Worm (Caenorhabditis elegans): ENCODE results near the gene cest-28.
A peak's percentile ranks its signal among the peaks of the same experiment; 100 is the strongest.

DNA sequence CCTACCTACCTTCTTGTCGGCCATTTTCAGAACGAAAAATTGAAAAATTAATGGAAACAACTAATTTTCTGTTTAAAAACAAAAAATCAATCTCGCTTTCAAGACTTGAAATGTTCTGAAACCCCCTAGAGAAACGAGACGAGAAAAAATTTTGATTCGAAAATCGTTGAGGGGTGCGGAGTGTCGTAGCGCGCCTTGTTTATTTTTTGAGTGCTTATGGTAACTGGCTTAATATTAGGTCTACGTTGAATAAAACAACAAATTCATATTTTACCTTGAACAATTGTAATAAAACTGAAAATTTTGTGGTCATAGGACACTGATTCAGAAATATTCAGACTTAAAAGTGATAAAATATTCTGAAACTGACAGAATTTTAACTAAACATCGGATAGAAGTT lies 40.8 kb downstream of the cest-28 start, which contains the start of gene sna-1:
- TF ChIP-seq nhr-77 (tag; optimal IDR thresholded peaks at IDR 0.05) (no peak), mab-9 (GFP tag; IDR thresholded peaks at IDR 0.05) (no peak), sptf-1 (tag; optimal IDR thresholded peaks at IDR 0.05) (no peak), nhr-11 (tag; optimal IDR thresholded peaks at IDR 0.05) (no peak), ceh-82 (tag; optimal IDR thresholded peaks at IDR 0.05) (no peak), dpl-1 (GFP tag; optimal IDR thresholded peaks at IDR 0.05) (peak in 1 of 3 experiments; percentile 24), nhr-12 (tag; optimal IDR thresholded peaks at IDR 0.05) (no peak), elt-2 (tag; optimal IDR thresholded peaks at IDR 0.05) (no peak), pqm-1 (tag; optimal IDR thresholded peaks at IDR 0.05) (no peak), nhr-20 (tag; optimal IDR thresholded peaks at IDR 0.05) (no peak), tlp-1 (tag; optimal IDR thresholded peaks at IDR 0.05) (no peak), tbx-2 (tag; optimal IDR thresholded peaks at IDR 0.05) (no peak), aly-2 (tag; optimal IDR thresholded peaks at IDR 0.05) (no peak), zag-1 (tag; optimal IDR thresholded peaks at IDR 0.05) (no peak)
